Fruit fly (Drosophila melanogaster) whole organism, prepupa: ENCODE data around the gene PKD.
A peak's percentile ranks its signal among the peaks of the same experiment; 100 is the strongest.

ENCODE experiments used
- CG10631 ChIP-seq: fragments of 200-800 bp; sonication (Bioruptor generic); optimal IDR thresholded peaks from 2 replicates; lab custom pipeline; 2016; ENCODE audit warnings: missing biosample characterization, missing genetic modification characterization
- CG10669 ChIP-seq: fragments of 200-800 bp; sonication (Bioruptor generic); optimal IDR thresholded peaks from 3 replicates; lab custom pipeline; 2018; ENCODE audit warnings: missing biosample characterization, mild to moderate bottlenecking, missing genetic modification characterization, moderate library complexity
- CG11762 ChIP-seq: fragments of 200-800 bp; sonication (Bioruptor generic); optimal IDR thresholded peaks from 3 replicates; lab custom pipeline; 2016; ENCODE audit warnings: missing biosample characterization, missing genetic modification characterization; ENCODE audit not compliant: insufficient read depth
- CG11902 ChIP-seq: fragments of 200-800 bp; sonication (Bioruptor generic); optimal IDR thresholded peaks from 3 replicates; lab custom pipeline; 2016; ENCODE audit warnings: missing biosample characterization, missing genetic modification characterization
- CG15336 ChIP-seq: fragments of 200-800 bp; sonication (Bioruptor generic); IDR thresholded peaks from 2 replicates; pipeline ENCODE4 v1.3.6; 2022; ENCODE audit warnings: missing biosample characterization, missing genetic modification characterization
- CG3032 ChIP-seq: fragments of 200-800 bp; optimal IDR thresholded peaks from 2 replicates; lab custom pipeline; 2019; ENCODE audit warnings: missing biosample characterization, mild to moderate bottlenecking, missing genetic modification characterization, moderate library complexity
- CG31627 ChIP-seq: fragments of 200-800 bp; sonication (Bioruptor generic); optimal IDR thresholded peaks from 3 replicates; lab custom pipeline; 2016; ENCODE audit warnings: missing biosample characterization, missing genetic modification characterization
- CG32006 ChIP-seq: fragments of 200-800 bp; sonication (Bioruptor generic); optimal IDR thresholded peaks from 3 replicates; lab custom pipeline; 2017; ENCODE audit warnings: missing biosample characterization, mild to moderate bottlenecking, missing genetic modification characterization
- CG34406 ChIP-seq: fragments of 200-800 bp; sonication (Bioruptor generic); optimal IDR thresholded peaks from 3 replicates; lab custom pipeline; 2016; ENCODE audit warnings: missing biosample characterization, missing genetic modification characterization
- CG3919 ChIP-seq: fragments of 200-800 bp; sonication (Bioruptor generic); optimal IDR thresholded peaks from 3 replicates; lab custom pipeline; 2016; ENCODE audit warnings: missing biosample characterization, missing genetic modification characterization
- CG4318 ChIP-seq: fragments of 200-800 bp; sonication (Bioruptor generic); optimal IDR thresholded peaks from 3 replicates; lab custom pipeline; 2017; ENCODE audit warnings: missing biosample characterization, mild to moderate bottlenecking, missing genetic modification characterization
- CG6163 ChIP-seq: fragments of 200-800 bp; sonication (Bioruptor generic); IDR thresholded peaks from 3 replicates; pipeline ENCODE4 v1.3.6; 2022; ENCODE audit warnings: missing biosample characterization, missing genetic modification characterization
- CG6276 ChIP-seq: fragments of 200-800 bp; sonication (Bioruptor generic); optimal IDR thresholded peaks from 2 replicates; lab custom pipeline; 2017; ENCODE audit warnings: missing biosample characterization, mild to moderate bottlenecking, missing genetic modification characterization
- CG6792 ChIP-seq: fragments of 200-800 bp; sonication (Bioruptor generic); optimal IDR thresholded peaks from 3 replicates; lab custom pipeline; 2016; ENCODE audit warnings: missing biosample characterization, missing genetic modification characterization
- CG6808 ChIP-seq: fragments of 200-800 bp; sonication (Bioruptor generic); optimal IDR thresholded peaks from 3 replicates; lab custom pipeline; 2017; ENCODE audit warnings: missing biosample characterization, missing genetic modification characterization, mild to moderate bottlenecking, moderate library complexity, missing genetic modification reagents
- CG6854 ChIP-seq: fragments of 200-800 bp; sonication (Bioruptor generic); optimal IDR thresholded peaks from 2 replicates; lab custom pipeline; 2017; ENCODE audit warnings: missing biosample characterization, mild to moderate bottlenecking, missing genetic modification characterization
- CG7368 ChIP-seq: fragments of 200-800 bp; sonication (Bioruptor generic); optimal IDR thresholded peaks from 3 replicates; lab custom pipeline; 2016; ENCODE audit warnings: missing biosample characterization, missing genetic modification characterization
- CG8319 ChIP-seq: fragments of 200-800 bp; sonication (Bioruptor generic); optimal IDR thresholded peaks from 3 replicates; lab custom pipeline; 2016; ENCODE audit warnings: missing biosample characterization, missing genetic modification characterization
- CG8632 ChIP-seq: fragments of 200-800 bp; sonication (Bioruptor generic); optimal IDR thresholded peaks from 3 replicates; lab custom pipeline; 2016; ENCODE audit warnings: missing biosample characterization, missing genetic modification characterization
- CG9139 ChIP-seq: fragments of 200-800 bp; sonication (Bioruptor generic); optimal IDR thresholded peaks from 3 replicates; lab custom pipeline; 2017; ENCODE audit warnings: missing biosample characterization, mild to moderate bottlenecking, missing genetic modification characterization
- Eip75B ChIP-seq: fragments of 200-800 bp; sonication (Bioruptor generic); optimal IDR thresholded peaks from 3 replicates; lab custom pipeline; 2016; ENCODE audit warnings: missing biosample characterization, missing genetic modification characterization
- Eip78C ChIP-seq: fragments of 200-800 bp; sonication (Bioruptor generic); peaks from one replicate; lab custom pipeline; 2016; ENCODE audit warnings: missing biosample characterization, missing genetic modification characterization
- Ets96B ChIP-seq: fragments of 200-800 bp; optimal IDR thresholded peaks from 2 replicates; lab custom pipeline; 2019; ENCODE audit warnings: missing biosample characterization, mild to moderate bottlenecking, missing genetic modification characterization, moderate library complexity
- Gug ChIP-seq: fragments of 200-800 bp; sonication (Bioruptor generic); IDR thresholded peaks from 2 replicates; pipeline ENCODE4 v1.3.6; 2022; ENCODE audit warnings: missing biosample characterization, missing genetic modification characterization
- Hr38 ChIP-seq: sonication (Bioruptor generic); optimal IDR thresholded peaks from 2 replicates; lab custom pipeline; 2016; ENCODE audit warnings: missing biosample characterization, missing genetic modification characterization
- Hr39 ChIP-seq: fragments of 200-800 bp; sonication (Bioruptor generic); optimal IDR thresholded peaks from 2 replicates; lab custom pipeline; 2016; ENCODE audit warnings: missing biosample characterization, missing genetic modification characterization
- Hr4 ChIP-seq: fragments of 200-800 bp; sonication (Bioruptor generic); optimal IDR thresholded peaks from 3 replicates; lab custom pipeline; 2016; ENCODE audit warnings: missing biosample characterization, missing genetic modification characterization
- Met ChIP-seq: fragments of 200-800 bp; sonication (Bioruptor generic); optimal IDR thresholded peaks from 3 replicates; lab custom pipeline; 2016; ENCODE audit warnings: missing biosample characterization, missing genetic modification characterization
- OdsH ChIP-seq: fragments of 200-800 bp; sonication (Bioruptor generic); optimal IDR thresholded peaks from 3 replicates; lab custom pipeline; 2016; ENCODE audit warnings: missing biosample characterization, missing genetic modification characterization
- Sox102F ChIP-seq: fragments of 200-800 bp; sonication (Bioruptor generic); optimal IDR thresholded peaks from 2 replicates; lab custom pipeline; 2016; ENCODE audit warnings: missing biosample characterization, mild to moderate bottlenecking, missing genetic modification characterization
- achi ChIP-seq: fragments of 200-800 bp; sonication (Bioruptor generic); optimal IDR thresholded peaks from 3 replicates; lab custom pipeline; 2016; ENCODE audit warnings: missing biosample characterization, missing genetic modification characterization
- acj6 ChIP-seq: fragments of 200-800 bp; sonication (Bioruptor generic); optimal IDR thresholded peaks from 3 replicates; lab custom pipeline; 2016; ENCODE audit warnings: missing biosample characterization, missing genetic modification characterization
- cyc ChIP-seq: fragments of 200-800 bp; sonication (Bioruptor generic); optimal IDR thresholded peaks from 3 replicates; lab custom pipeline; 2016; ENCODE audit warnings: missing biosample characterization, missing genetic modification characterization
- dac ChIP-seq: fragments of 200-800 bp; sonication (Bioruptor generic); optimal IDR thresholded peaks from 2 replicates; lab custom pipeline; 2017; ENCODE audit warnings: missing biosample characterization, mild to moderate bottlenecking, missing genetic modification characterization
- dsx ChIP-seq: fragments of 200-800 bp; optimal IDR thresholded peaks from 3 replicates; lab custom pipeline; 2019; ENCODE audit warnings: missing biosample characterization, mild to moderate bottlenecking, missing genetic modification characterization, moderate library complexity; ENCODE audit not compliant: poor library complexity, severe bottlenecking
- eg ChIP-seq: fragments of 200-800 bp; sonication (Bioruptor generic); IDR thresholded peaks from 3 replicates; pipeline ENCODE4 v1.3.6; 2022; ENCODE audit warnings: missing biosample characterization, missing genetic modification characterization
- esn ChIP-seq: fragments of 200-800 bp; sonication (Bioruptor generic); optimal IDR thresholded peaks from 2 replicates; lab custom pipeline; 2016; ENCODE audit warnings: missing biosample characterization, mild to moderate bottlenecking, missing genetic modification characterization, moderate library complexity
- fd59A ChIP-seq: fragments of 200-800 bp; sonication (Bioruptor generic); optimal IDR thresholded peaks from 2 replicates; lab custom pipeline; 2017; ENCODE audit warnings: missing biosample characterization, mild to moderate bottlenecking, missing genetic modification characterization, missing genetic modification reagents
- fd85E ChIP-seq: fragments of 200-800 bp; sonication (Bioruptor generic); optimal IDR thresholded peaks from 3 replicates; lab custom pipeline; 2016; ENCODE audit warnings: missing biosample characterization, missing genetic modification characterization
- net ChIP-seq: fragments of 200-800 bp; sonication (Bioruptor generic); optimal IDR thresholded peaks from 3 replicates; lab custom pipeline; 2016; ENCODE audit warnings: missing biosample characterization, missing genetic modification characterization
- pdm3 ChIP-seq: fragments of 200-800 bp; sonication (Bioruptor generic); optimal IDR thresholded peaks from 3 replicates; lab custom pipeline; 2016; ENCODE audit warnings: missing biosample characterization, missing genetic modification characterization
- salr ChIP-seq, 2 experiments: fragments of 200-800 bp; sonication (Bioruptor generic); optimal IDR thresholded peaks; 3 replicates each; lab custom pipeline; 2016 to 2018; ENCODE audit warnings: missing biosample characterization in 2 of 2, missing genetic modification characterization in 2 of 2, mild to moderate bottlenecking in 1 of 2
- spab ChIP-seq: fragments of 200-800 bp; sonication (Bioruptor generic); optimal IDR thresholded peaks from 2 replicates; lab custom pipeline; 2017; ENCODE audit warnings: missing biosample characterization, mild to moderate bottlenecking, missing genetic modification characterization, missing genetic modification reagents
- ss ChIP-seq, 2 experiments: fragments of 200-800 bp; sonication (Bioruptor generic); optimal IDR thresholded peaks; 2 replicates in 1 of 2; 3 replicates in 1 of 2; lab custom pipeline; 2017 to 2018; ENCODE audit warnings: mild to moderate bottlenecking in 2 of 2, missing biosample characterization in 2 of 2, missing genetic modification characterization in 2 of 2, moderate library complexity in 1 of 2
- svp ChIP-seq: fragments of 200-800 bp; sonication (Bioruptor generic); peaks from one replicate; lab custom pipeline; 2016; ENCODE audit warnings: missing biosample characterization, missing genetic modification characterization
- topi ChIP-seq: fragments of 200-800 bp; sonication (Bioruptor generic); optimal IDR thresholded peaks from 3 replicates; lab custom pipeline; 2016; ENCODE audit warnings: missing biosample characterization, missing genetic modification characterization
- vri ChIP-seq: fragments of 200-800 bp; sonication (Bioruptor generic); optimal IDR thresholded peaks from 3 replicates; lab custom pipeline; 2016; ENCODE audit warnings: missing biosample characterization, mild to moderate bottlenecking, missing genetic modification characterization

PKD gene

dm6 chr3R:18298900-18299321, 15.3 kb downstream of the PKD start, which contains the start of gene Dlc90F (continued):
- TF ChIP-seq fd59A (GFP tag; lab: Kevin White, UChicago): peak; percentile 25
- peak; percentile 84 for TF ChIP-seq Hr39 (GFP tag; lab: Kevin White, UChicago)
- TF ChIP-seq Hr4: peak; percentile 72
- peak; percentile 8 for TF ChIP-seq CG8632 (GFP tag; lab: Kevin White, UChicago)
- TF ChIP-seq CG34406: peak; percentile 32
- no peak for TF ChIP-seq CG6276
- no peak for TF ChIP-seq vri (GFP tag; lab: Kevin White, UChicago)
- TF ChIP-seq Met (GFP tag; lab: Kevin White, UChicago): no peak
- TF ChIP-seq spab (GFP tag; lab: Kevin White, UChicago): no peak
- no peak for TF ChIP-seq achi (GFP tag; lab: Kevin White, UChicago)
- peak; percentile 73 for TF ChIP-seq cyc
- peak; percentile 86 for TF ChIP-seq Gug (GFP tag; lab: Robert Waterston, UW)
- peak; percentile 71 for TF ChIP-seq esn
- peak; percentile 81 for TF ChIP-seq CG6163 (GFP tag; lab: Robert Waterston, UW)
- peak; percentile 6 for TF ChIP-seq CG6792 (GFP tag; lab: Kevin White, UChicago)
- no peak for TF ChIP-seq CG10669 (GFP tag; lab: Kevin White, UChicago)
- TF ChIP-seq net: no peak
- peak in 1 of 2 experiments; percentile 42 for TF ChIP-seq salr (GFP tag; optimal IDR thresholded peaks at IDR 0.05; lab: Kevin White, UChicago)
- no peak for TF ChIP-seq svp
- no peak for TF ChIP-seq CG10631 (GFP tag; lab: Kevin White, UChicago)
- TF ChIP-seq CG11902: peak; percentile 36
- no peak for TF ChIP-seq CG9139 (GFP tag; lab: Kevin White, UChicago)

dm6 chr3R:18298298-18298899, 15.8 kb downstream of the PKD start:
- TF ChIP-seq CG9139 (GFP tag; lab: Kevin White, UChicago): peak; percentile 36
- TF ChIP-seq Eip75B (GFP tag; lab: Kevin White, UChicago): no peak
- peak; percentile 12 for TF ChIP-seq Hr4
- TF ChIP-seq acj6 (GFP tag; lab: Kevin White, UChicago): no peak
- no peak for TF ChIP-seq CG11762 (GFP tag; lab: Kevin White, UChicago)
- TF ChIP-seq salr (GFP tag; optimal IDR thresholded peaks at IDR 0.05; lab: Kevin White, UChicago): no peak
- peak; percentile 70 for TF ChIP-seq svp
- TF ChIP-seq fd59A (GFP tag; lab: Kevin White, UChicago): no peak
- no peak for TF ChIP-seq CG3032
- TF ChIP-seq CG7368 (GFP tag; lab: Kevin White, UChicago): no peak
- TF ChIP-seq CG6163 (GFP tag; lab: Robert Waterston, UW): peak; percentile 80
- TF ChIP-seq CG15336 (GFP tag; lab: Robert Waterston, UW): peak; percentile 56
- TF ChIP-seq Gug (GFP tag; lab: Robert Waterston, UW): peak; percentile 45
- TF ChIP-seq spab (GFP tag; lab: Kevin White, UChicago): no peak
- TF ChIP-seq Hr38: no peak
- no peak for TF ChIP-seq CG4318 (GFP tag; lab: Kevin White, UChicago)
- TF ChIP-seq Hr39 (GFP tag; lab: Kevin White, UChicago): peak; percentile 37
- peak; percentile 56 to 72 for TF ChIP-seq ss (GFP tag; optimal IDR thresholded peaks at IDR 0.05; lab: Kevin White, UChicago)
- TF ChIP-seq Met (GFP tag; lab: Kevin White, UChicago): no peak
- TF ChIP-seq dsx (GFP tag; lab: Kevin White, UChicago): no peak
- TF ChIP-seq CG3919: peak; percentile 38
- TF ChIP-seq CG6792 (GFP tag; lab: Kevin White, UChicago): no peak
- TF ChIP-seq CG6808 (GFP tag; lab: Kevin White, UChicago): no peak
- no peak for TF ChIP-seq Sox102F (GFP tag; lab: Kevin White, UChicago)
- TF ChIP-seq pdm3 (GFP tag; lab: Kevin White, UChicago): peak; percentile 5
- TF ChIP-seq CG6854 (GFP tag; lab: Kevin White, UChicago): no peak
- TF ChIP-seq dac: no peak
- no peak for TF ChIP-seq Ets96B
- peak; percentile 17 for TF ChIP-seq topi (GFP tag; lab: Kevin White, UChicago)
- peak; percentile 21 for TF ChIP-seq net
- no peak for TF ChIP-seq CG31627
- peak; percentile 20 for TF ChIP-seq CG32006 (GFP tag; lab: Kevin White, UChicago)
- no peak for TF ChIP-seq fd85E
- peak; percentile 66 for TF ChIP-seq eg (GFP tag; lab: Robert Waterston, UW)
- no peak for TF ChIP-seq CG8319 (GFP tag; lab: Kevin White, UChicago)
- peak; percentile 25 for TF ChIP-seq OdsH
- no peak for TF ChIP-seq CG11902
- TF ChIP-seq cyc: peak; percentile 12
- TF ChIP-seq Eip78C (GFP tag; lab: Kevin White, UChicago): peak; percentile 83
- TF ChIP-seq achi (GFP tag; lab: Kevin White, UChicago): peak; percentile 19
- TF ChIP-seq CG10669 (GFP tag; lab: Kevin White, UChicago): no peak
